Worm (Caenorhabditis elegans) whole organism, midembryonic: ENCODE measurements around the gene F36A4.4.

Experiments used
- T22C8.4 ChIP-seq: fragments of 200-800 bp; sonication (Bioruptor generic); IDR thresholded peaks from 2 replicates; pipeline ENCODE4 v1.3.6; 2022; ENCODE audit warnings: missing genetic modification characterization, missing compliant biosample characterization
- ztf-29 ChIP-seq: fragments of 200-800 bp; sonication (Bioruptor generic); IDR thresholded peaks from 2 replicates; pipeline ENCODE4 v1.3.6; 2022; ENCODE audit warnings: missing genetic modification reagents, missing genetic modification characterization, missing compliant biosample characterization

DNA sequence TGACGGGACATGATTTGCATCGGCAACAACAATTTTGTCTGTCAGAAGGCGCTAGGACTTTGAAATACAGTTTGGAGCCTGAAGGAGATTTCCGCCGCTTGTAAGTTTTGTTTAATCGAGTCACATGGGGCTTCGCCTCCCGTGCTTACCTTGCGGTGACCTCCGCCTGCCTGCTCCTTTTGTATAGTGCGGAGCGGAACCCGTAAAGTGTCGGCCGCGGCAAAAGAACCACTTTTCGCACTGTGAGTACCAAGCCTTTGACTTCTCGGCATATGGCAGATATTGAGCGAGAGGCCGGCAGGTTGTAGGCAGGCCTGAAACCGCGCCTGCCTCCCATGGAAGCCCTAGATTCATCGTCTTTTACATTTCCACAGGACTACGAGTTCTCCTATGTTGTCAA, 1.5 kb upstream of the F36A4.4 start:
- TF ChIP-seq T22C8.4 (GFP tag; lab: Robert Waterston, UW) (no peak), ztf-29 (no peak)
